Worm (Caenorhabditis elegans) whole organism, L3 larva: Measurements from ENCODE around the gene C12D8.13.

Experiments
- R02D3.7 ChIP-seq: fragments of 150-350 bp; optimal IDR thresholded peaks from 2 replicates; lab custom pipeline; 2014; ENCODE audit warnings: missing biosample characterization, missing genetic modification characterization
- ZK546.5 ChIP-seq: sonication (generic microtip); optimal IDR thresholded peaks from 2 replicates; lab custom pipeline; 2017; ENCODE audit warnings: missing biosample characterization, missing genetic modification characterization
- aly-2 ChIP-seq: fragments of 150-350 bp; optimal IDR thresholded peaks from 2 replicates; lab custom pipeline; 2014; ENCODE audit warnings: missing biosample characterization, missing genetic modification characterization
- ama-1 ChIP-seq: fragments of 150-350 bp; optimal IDR thresholded peaks from 2 replicates; lab custom pipeline; 2018
- ceh-28 ChIP-seq: fragments of 150-350 bp; optimal IDR thresholded peaks from 2 replicates; lab custom pipeline; 2014; ENCODE audit warnings: missing biosample characterization, missing genetic modification reagents, missing genetic modification characterization
- ceh-82 ChIP-seq: fragments of 150-350 bp; optimal IDR thresholded peaks from 2 replicates; lab custom pipeline; 2014; ENCODE audit warnings: missing biosample characterization, missing genetic modification characterization
- ceh-9 ChIP-seq: sonication (generic microtip); optimal IDR thresholded peaks from 2 replicates; lab custom pipeline; 2018; ENCODE audit warnings: missing biosample characterization, missing genetic modification characterization
- daf-12 ChIP-seq: fragments of 150-350 bp; optimal IDR thresholded peaks from 2 replicates; lab custom pipeline; 2014; ENCODE audit warnings: missing biosample characterization, missing genetic modification reagents, missing genetic modification characterization
- egl-27 ChIP-seq: sonication (generic microtip); optimal IDR thresholded peaks from 4 replicates; lab custom pipeline; 2017; ENCODE audit warnings: missing biosample characterization, missing genetic modification reagents, missing genetic modification characterization
- elt-1 ChIP-seq: fragments of 150-350 bp; optimal IDR thresholded peaks from 2 replicates; lab custom pipeline; 2014; ENCODE audit warnings: missing biosample characterization, missing genetic modification characterization
- fkh-10 ChIP-seq: sonication (generic microtip); optimal IDR thresholded peaks from 2 replicates; lab custom pipeline; 2017; ENCODE audit warnings: missing biosample characterization, missing genetic modification reagents, missing genetic modification characterization
- fos-1 ChIP-seq: fragments of 150-350 bp; optimal IDR thresholded peaks from 2 replicates; lab custom pipeline; 2014; ENCODE audit warnings: missing biosample characterization, missing genetic modification characterization
- lin-39 ChIP-seq: fragments of 150-350 bp; optimal IDR thresholded peaks from 2 replicates; lab custom pipeline; 2018; ENCODE audit warnings: missing biosample characterization, missing genetic modification reagents, missing genetic modification characterization
- mdl-1 ChIP-seq: fragments of 150-350 bp; optimal IDR thresholded peaks from 2 replicates; lab custom pipeline; 2014; ENCODE audit warnings: missing biosample characterization, missing genetic modification characterization
- mml-1 ChIP-seq: fragments of 150-350 bp; sonication (generic microtip); optimal IDR thresholded peaks from 3 replicates; lab custom pipeline; 2014; ENCODE audit warnings: missing biosample characterization, missing genetic modification characterization
- nfya-1 ChIP-seq: sonication (generic microtip); optimal IDR thresholded peaks from 2 replicates; lab custom pipeline; 2017; ENCODE audit warnings: missing genetic modification characterization, mild to moderate bottlenecking, missing compliant biosample characterization, antibody characterized with exemption, moderate library complexity; ENCODE audit not compliant: insufficient read depth
- nhr-11 ChIP-seq: fragments of 150-350 bp; optimal IDR thresholded peaks from 2 replicates; lab custom pipeline; 2014; ENCODE audit warnings: missing biosample characterization, missing genetic modification characterization
- nhr-237 ChIP-seq: fragments of 150-350 bp; optimal IDR thresholded peaks from 2 replicates; lab custom pipeline; 2014; ENCODE audit warnings: missing biosample characterization, missing genetic modification characterization
- nhr-28 ChIP-seq: fragments of 150-350 bp; optimal IDR thresholded peaks from 2 replicates; lab custom pipeline; 2014; ENCODE audit warnings: missing biosample characterization, missing genetic modification characterization
- nhr-43 ChIP-seq: sonication (generic microtip); optimal IDR thresholded peaks from 2 replicates; lab custom pipeline; 2016; ENCODE audit warnings: mild to moderate bottlenecking, missing genetic modification characterization, missing compliant biosample characterization; ENCODE audit not compliant: poor library complexity, severe bottlenecking
- nhr-67 ChIP-seq: fragments of 150-350 bp; optimal IDR thresholded peaks from 2 replicates; lab custom pipeline; 2014; ENCODE audit warnings: missing biosample characterization, missing genetic modification characterization
- nhr-76 ChIP-seq: fragments of 150-350 bp; sonication (generic microtip); optimal IDR thresholded peaks from 5 replicates; lab custom pipeline; 2014; ENCODE audit warnings: missing biosample characterization, missing genetic modification characterization
- nhr-77 ChIP-seq: fragments of 150-350 bp; optimal IDR thresholded peaks from 2 replicates; lab custom pipeline; 2014; ENCODE audit warnings: missing biosample characterization, missing genetic modification characterization
- pha-4 ChIP-seq: fragments of 150-350 bp; optimal IDR thresholded peaks from 2 replicates; lab custom pipeline; 2014; ENCODE audit warnings: missing biosample characterization, missing genetic modification reagents, missing genetic modification characterization
- pqm-1 ChIP-seq: fragments of 150-350 bp; optimal IDR thresholded peaks from 2 replicates; lab custom pipeline; 2017; ENCODE audit warnings: missing biosample characterization, missing genetic modification characterization, inconsistent platforms
- sea-2 ChIP-seq: fragments of 150-350 bp; sonication (generic microtip); optimal IDR thresholded peaks from 4 replicates; lab custom pipeline; 2014; ENCODE audit warnings: missing biosample characterization, missing genetic modification reagents, missing genetic modification characterization
- skn-1 ChIP-seq: fragments of 150-350 bp; optimal IDR thresholded peaks from 2 replicates; lab custom pipeline; 2014; ENCODE audit warnings: missing biosample characterization, missing genetic modification characterization
- snpc-4 ChIP-seq: fragments of 150-350 bp; optimal IDR thresholded peaks from 2 replicates; lab custom pipeline; 2014; ENCODE audit warnings: missing biosample characterization, missing genetic modification characterization
- tbx-2 ChIP-seq: sonication (generic microtip); optimal IDR thresholded peaks from 2 replicates; lab custom pipeline; 2016; ENCODE audit warnings: mild to moderate bottlenecking, missing genetic modification characterization, missing compliant biosample characterization
- unc-39 ChIP-seq: sonication (generic microtip); optimal IDR thresholded peaks from 4 replicates; lab custom pipeline; 2017; ENCODE audit warnings: missing biosample characterization, missing genetic modification characterization
- unc-62 ChIP-seq: fragments of 150-350 bp; sonication (generic microtip); optimal IDR thresholded peaks from 4 replicates; lab custom pipeline; 2014; ENCODE audit warnings: missing biosample characterization, missing genetic modification reagents, missing genetic modification characterization
- zag-1 ChIP-seq: fragments of 150-350 bp; optimal IDR thresholded peaks from 2 replicates; lab custom pipeline; 2014; ENCODE audit warnings: missing biosample characterization, missing genetic modification characterization

The C12D8.13 gene

ce11 chrV:10221317-10221716 lies 812 bp upstream of the C12D8.13 start, which contains the start of the genes fipr-5 and fipr-9:
Gene fipr-5, minus strand, starts transcription at chrV:10221417.
Gene fipr-9, plus strand, starts transcription at chrV:10221662.
- TF ChIP-seq nhr-76 (tag; lab: Kevin White, UChicago) (no peak), nhr-77 (tag; lab: Kevin White, UChicago) (no peak), sea-2 (no peak), mml-1 (no peak), snpc-4 (no peak), tbx-2 (tag; lab: Kevin White, UChicago) (no peak), unc-39 (tag; lab: Kevin White, UChicago) (no peak), daf-12 (tag; lab: Kevin White, UChicago) (no peak), lin-39 (tag; lab: Kevin White, UChicago) (no peak), nfya-1 (tag; lab: Kevin White, UChicago) (no peak), fos-1 (no peak), nhr-11 (tag; lab: Kevin White, UChicago) (no peak), aly-2 (tag; lab: Kevin White, UChicago) (no peak), ama-1 (lab: Kevin White, UChicago) (no peak), ceh-82 (no peak), egl-27 (tag; lab: Kevin White, UChicago) (no peak), nhr-43 (tag; lab: Kevin White, UChicago) (no peak)

- TF ChIP-seq R02D3.7: no peak
- TF ChIP-seq mdl-1: no peak
- TF ChIP-seq ZK546.5: no peak
- TF ChIP-seq pha-4: no peak
- no peak for TF ChIP-seq nhr-237 (tag; lab: Kevin White, UChicago)
Observed at ce11 chrV:10216724-10217123, 3.8 kb downstream of the C12D8.13 start, which contains the start of gene ZK856.14. Gene ZK856.14, plus strand, starts transcription at chrV:10217024.

DNA sequence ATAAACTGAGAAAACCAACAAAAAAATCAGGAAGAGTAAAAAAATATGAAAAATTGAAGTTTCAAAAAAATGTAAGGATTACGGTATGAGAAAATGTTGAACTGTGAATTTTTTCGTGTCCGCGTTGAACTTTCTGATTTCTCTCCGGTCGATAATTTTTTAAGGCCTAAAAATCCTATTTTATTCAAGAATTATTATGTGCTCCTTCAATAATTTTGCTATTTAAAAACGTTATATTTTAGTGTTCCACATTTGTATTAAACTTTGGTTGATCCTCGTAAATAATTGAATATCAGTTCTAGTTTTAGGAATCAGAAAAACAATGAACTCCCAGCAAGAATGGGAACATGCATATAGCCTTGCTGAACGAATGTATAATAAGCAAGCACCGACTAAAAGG lies 7.9 kb downstream of the C12D8.13 start, which contains the start of gene hpo-40:
Gene hpo-40 (plus strand): TSS at position 301 of the 400 bp plus-strand sequence.
- TF ChIP-seq nhr-77 (tag; lab: Kevin White, UChicago) (no peak), lin-39 (tag; lab: Kevin White, UChicago) (no peak)

DNA sequence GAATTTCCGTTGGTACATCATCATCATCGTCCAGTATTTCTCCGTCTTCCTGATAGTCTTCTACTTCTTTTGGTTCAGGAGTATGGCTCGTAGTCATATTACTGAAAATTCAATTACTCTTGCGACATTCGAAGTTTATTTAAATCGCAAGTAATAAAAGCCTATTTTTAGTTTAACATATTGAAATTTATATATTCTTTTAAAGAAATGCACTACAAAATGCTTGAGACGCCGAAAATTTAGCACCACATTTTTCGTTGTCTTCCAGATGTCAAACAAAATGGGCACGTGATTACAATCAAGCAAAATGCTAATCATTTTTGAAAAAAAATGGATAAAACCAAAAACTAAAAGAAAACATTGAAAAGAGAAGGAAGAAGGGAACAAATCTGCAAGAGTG lies 8.5 kb downstream of the C12D8.13 start, which contains the start of gene zhit-3:
Gene zhit-3 (minus strand): TSS at position 101 of the 400 bp plus-strand sequence.
- TF ChIP-seq fkh-10 (GFP tag; lab: Kevin White, UChicago) (no peak), skn-1 (tag; lab: Kevin White, UChicago) (no peak), R02D3.7 (no peak)

DNA sequence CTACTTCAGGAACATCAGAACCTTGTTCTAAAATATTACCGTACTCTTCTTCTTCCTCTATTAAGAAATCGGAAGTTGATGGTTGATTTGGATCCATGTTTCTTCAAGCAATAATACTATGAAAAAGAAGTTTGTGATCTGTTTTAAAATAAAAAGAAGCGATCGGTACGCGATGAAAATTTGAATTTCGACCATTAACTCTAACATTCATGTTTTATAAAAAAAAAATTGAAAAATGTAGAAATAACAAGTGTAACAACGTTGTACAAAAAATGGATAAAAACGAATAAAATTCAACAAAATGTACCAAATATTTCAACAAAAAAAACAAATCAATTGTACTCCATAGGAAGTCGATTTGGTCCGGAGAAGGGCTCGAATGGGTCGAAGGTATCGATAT lies 10.3 kb downstream of the C12D8.13 start, which contains the start of gene tftc-3:
Gene tftc-3 (minus strand): TSS at position 101 of the 400 bp plus-strand sequence.
- TF ChIP-seq ama-1 (lab: Kevin White, UChicago): no peak
- no peak for TF ChIP-seq elt-1 (tag; lab: Kevin White, UChicago)
- no peak for TF ChIP-seq zag-1 (tag; lab: Kevin White, UChicago)
- no peak for TF ChIP-seq nhr-67
- TF ChIP-seq ceh-9: no peak
- no peak for TF ChIP-seq unc-62
- TF ChIP-seq pha-4: no peak
- TF ChIP-seq R02D3.7: no peak
- TF ChIP-seq nhr-237 (tag; lab: Kevin White, UChicago): no peak
- no peak for TF ChIP-seq aly-2 (tag; lab: Kevin White, UChicago)
- TF ChIP-seq, all 47 proteins: peak for 0

DNA sequence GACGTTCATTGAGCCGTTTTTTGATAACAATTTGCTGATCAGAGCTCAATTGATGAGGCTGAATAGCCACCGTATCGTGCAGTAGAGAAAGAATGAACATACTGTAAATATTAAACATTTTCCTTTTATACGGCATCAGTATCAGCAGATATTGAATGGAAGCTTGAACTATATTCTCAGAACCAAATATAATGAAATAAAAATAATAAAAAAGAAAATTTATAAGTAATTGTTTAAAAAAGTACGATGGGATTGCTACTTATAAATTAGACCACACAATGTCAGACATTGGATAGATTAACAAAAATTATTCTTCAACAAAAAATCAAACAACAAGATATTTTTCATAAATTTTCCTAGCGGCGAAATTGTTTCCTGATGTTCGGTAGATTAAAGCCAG lies 14.0 kb downstream of the C12D8.13 start, which contains the start of gene rpc-25:
Gene rpc-25 (minus strand): TSS at position 101 of the 400 bp plus-strand sequence.
- no peak for TF ChIP-seq unc-62
- no peak for TF ChIP-seq nhr-43 (tag; lab: Kevin White, UChicago)
- no peak for TF ChIP-seq fos-1
- TF ChIP-seq pqm-1 (tag; lab: Kevin White, UChicago): no peak
- no peak for TF ChIP-seq sea-2
- no peak for TF ChIP-seq ceh-28 (tag; lab: Kevin White, UChicago)
- TF ChIP-seq nhr-28 (tag; lab: Kevin White, UChicago): no peak
